Worm (Caenorhabditis elegans) whole organism, dauer: ENCODE data around the gene Y45F10C.4.
"Not testable (repeated sequence)": the region's sequence is repeated elsewhere in the genome, so short reads cannot be mapped to it uniquely, and the experiment has no call there.

Source experiments
- unc-62 ChIP-seq: sonication (generic microtip); optimal IDR thresholded peaks from 2 replicates; lab custom pipeline; 2017; ENCODE audit warnings: missing biosample characterization, missing genetic modification reagents, missing genetic modification characterization

Gene Y45F10C.4

ce11 chrIV:13689302-13689880, 25.4 kb upstream of the Y45F10C.4 start, which contains the start of gene T23G4.2:
TSS of gene T23G4.2 (minus strand) at chrIV:13689556.
- no peak for TF ChIP-seq unc-62 (GFP tag; lab: Kevin White, UChicago)

- no peak for TF ChIP-seq unc-62 (GFP tag; lab: Kevin White, UChicago)
Observed at ce11 chrIV:13687631-13688030, 23.6 kb upstream of the Y45F10C.4 start.

ce11 chrIV:13686965-13687425, 23.0 kb upstream of the Y45F10C.4 start, which contains the start of gene nyn-1:
TSS of gene nyn-1 (minus strand) at chrIV:13687015.
- no peak for TF ChIP-seq unc-62 (GFP tag; lab: Kevin White, UChicago)

- TF ChIP-seq unc-62 (GFP tag; lab: Kevin White, UChicago) = no peak
Observed at ce11 chrIV:13684827-13685226, 20.8 kb upstream of the Y45F10C.4 start.

ce11 chrIV:13682733-13683132, 18.7 kb upstream of the Y45F10C.4 start:
- TF ChIP-seq unc-62 (GFP tag; lab: Kevin White, UChicago) = no peak

ce11 chrIV:13679495-13679894, 15.5 kb upstream of the Y45F10C.4 start:
- TF ChIP-seq unc-62 (GFP tag; lab: Kevin White, UChicago) = no peak

- no peak for TF ChIP-seq unc-62 (GFP tag; lab: Kevin White, UChicago)
Observed at ce11 chrIV:13678649-13679048, 14.7 kb upstream of the Y45F10C.4 start, which contains the start of gene srlf-26. TSS of gene srlf-26 (plus strand) at chrIV:13678949.

ce11 chrIV:13673504-13673903, 9.5 kb upstream of the Y45F10C.4 start, which contains the start of gene oac-48:
TSS of gene oac-48 (plus strand) at chrIV:13673804.
- TF ChIP-seq unc-62 (GFP tag; lab: Kevin White, UChicago) = no peak

- no peak for TF ChIP-seq unc-62 (GFP tag; lab: Kevin White, UChicago)
Observed at ce11 chrIV:13666849-13667430, 3.0 kb upstream of the Y45F10C.4 start, which contains the start of gene fbxa-215. TSS of gene fbxa-215 (minus strand) at chrIV:13666909.

- no peak for TF ChIP-seq unc-62 (GFP tag; lab: Kevin White, UChicago)
Observed at ce11 chrIV:13665073-13665472, 1.1 kb upstream of the Y45F10C.4 start.

- TF ChIP-seq unc-62 (GFP tag; lab: Kevin White, UChicago) = not testable (repeated sequence)
Observed at ce11 chrIV:13662570-13662969, 1.4 kb downstream of the Y45F10C.4 start, which contains the start of gene Y45F10C.2. TSS of gene Y45F10C.2 (minus strand) at chrIV:13662670.

ce11 chrIV:13659449-13659848, 4.5 kb downstream of the Y45F10C.4 start, which contains the start of gene Y45F10C.1:
TSS of gene Y45F10C.1 (minus strand) at chrIV:13659549.
- not testable (repeated sequence) for TF ChIP-seq unc-62 (GFP tag; lab: Kevin White, UChicago)

ce11 chrIV:13652023-13652422, 12.0 kb downstream of the Y45F10C.4 start, which contains the start of gene Y45F10C.6:
TSS of gene Y45F10C.6 (plus strand) at chrIV:13652323.
- not testable (repeated sequence) for TF ChIP-seq unc-62 (GFP tag; lab: Kevin White, UChicago)

ce11 chrIV:13651411-13651810, 12.6 kb downstream of the Y45F10C.4 start, which contains the start of gene C08F11.12:
TSS of gene C08F11.12 (minus strand) at chrIV:13651511.
- not testable (repeated sequence) for TF ChIP-seq unc-62 (GFP tag; lab: Kevin White, UChicago)

ce11 chrIV:13650238-13650637, 13.8 kb downstream of the Y45F10C.4 start, which contains the start of gene C08F11.17:
TSS of gene C08F11.17 (minus strand) at chrIV:13650338.
- no peak for TF ChIP-seq unc-62 (GFP tag; lab: Kevin White, UChicago)

ce11 chrIV:13649126-13649525, 14.9 kb downstream of the Y45F10C.4 start, which contains the start of gene C08F11.10:
TSS of gene C08F11.10 (minus strand) at chrIV:13649226.
- TF ChIP-seq unc-62 (GFP tag; lab: Kevin White, UChicago) = no peak
